Worm (Caenorhabditis elegans): ENCODE results near the gene C03B1.2.
A peak's percentile ranks its signal among the peaks of the same experiment; 100 is the strongest.

C03B1.2 gene

ce11 chrX:6371192-6372116 lies 1.6 kb downstream of the C03B1.2 start:
- TF ChIP-seq rbr-2 (tag; optimal IDR thresholded peaks at IDR 0.05) (peak; percentile 73), hmg-1.1 (GFP tag; IDR thresholded peaks at IDR 0.05) (peak; percentile 90), gei-8 (GFP tag; optimal IDR thresholded peaks at IDR 0.05) (peak; percentile 66), aha-1 (tag) (peak; percentile 92), ceh-20 (GFP tag; IDR thresholded peaks at IDR 0.05) (peak; percentile 46; the same call in 1 of the 2 replicates), daf-16 (GFP tag; optimal IDR thresholded peaks at IDR 0.05) (peak; percentile 69 to 79), daf-16 (tag; optimal IDR thresholded peaks at IDR 0.05) (peak; percentile 54), zfp-3 (GFP tag; conservative IDR thresholded peaks at IDR 0.05) (peak; percentile 66), Y75B8A.6 (GFP tag; IDR thresholded peaks at IDR 0.05) (0 out of 2 replicates have a peak, but pooled peaks have one; percentile 77), dmd-6 (GFP tag; IDR thresholded peaks at IDR 0.05) (peak; percentile 68), madf-9 (GFP tag; conservative IDR thresholded peaks at IDR 0.05) (peak; percentile 73), lsy-2 (tag; optimal IDR thresholded peaks at IDR 0.05) (no peak), daf-19 (GFP tag; conservative IDR thresholded peaks at IDR 0.05) (peak; percentile 86), F26F4.8 (GFP tag; conservative IDR thresholded peaks at IDR 0.05) (peak; percentile 90), madf-5 (GFP tag; IDR thresholded peaks at IDR 0.05) (peak; percentile 78 to 86; a peak in 2 of 4 replicates), duxl-1 (tag; optimal IDR thresholded peaks at IDR 0.05; ENCODE audit: poor library complexity) (peak; percentile 73), hlh-30 (tag; optimal IDR thresholded peaks at IDR 0.05; ENCODE audit: insufficient read depth) (peak; percentile 50), spr-1 (tag; optimal IDR thresholded peaks at IDR 0.05) (peak; percentile 41), D1046.2 (GFP tag; IDR thresholded peaks at IDR 0.05) (peak; percentile 87), nhr-111 (GFP tag; optimal IDR thresholded peaks at IDR 0.05) (peak; percentile 63), ctbp-1 (GFP tag; IDR thresholded peaks at IDR 0.05) (peak; percentile 85), ZK337.2 (GFP tag; IDR thresholded peaks at IDR 0.05) (0 out of 2 replicates have a peak, but pooled peaks have one; percentile 40), nhr-42 (GFP tag; IDR thresholded peaks at IDR 0.05) (0 out of 2 replicates have a peak, but pooled peaks have one; percentile 16), F49E8.2 (tag; optimal IDR thresholded peaks at IDR 0.05; ENCODE audit: borderline replicate concordance) (peak; percentile 50), lin-1 (GFP tag; IDR thresholded peaks at IDR 0.05) (no peak; the same call in 1 of the 2 replicates), Y105C5A.15 (GFP tag; IDR thresholded peaks at IDR 0.05) (peak; percentile 91), sdz-12 (GFP tag; optimal IDR thresholded peaks at IDR 0.05) (peak; percentile 87), mdl-1 (tag; optimal IDR thresholded peaks at IDR 0.05) (no peak), nhr-28 (tag; optimal IDR thresholded peaks at IDR 0.05) (peak; percentile 24), ztf-7 (tag; optimal IDR thresholded peaks at IDR 0.05) (peak; percentile 15), F37D6.2 (tag; optimal IDR thresholded peaks at IDR 0.05) (peak; percentile 40), nhr-77 (tag; optimal IDR thresholded peaks at IDR 0.05) (peak; percentile 26), zip-2 (tag; optimal IDR thresholded peaks at IDR 0.05) (peak; percentile 43), unc-62 (GFP tag; optimal IDR thresholded peaks at IDR 0.05 in 1 of 2) (peak in 1 of 2 experiments; percentile 92), unc-62 (tag; optimal IDR thresholded peaks at IDR 0.05) (no peak), dmd-9 (GFP tag; IDR thresholded peaks at IDR 0.05) (peak; percentile 67; the same call in 1 of the 2 replicates), mdt-29 (GFP tag; IDR thresholded peaks at IDR 0.05) (peak; percentile 48; the same call in 1 of the 2 replicates), nhr-41 (GFP tag; IDR thresholded peaks at IDR 0.05) (peak; percentile 56; the same call in 1 of the 2 replicates), Y5F2A.4 (GFP tag; optimal IDR thresholded peaks at IDR 0.05) (peak; percentile 40), dmd-8 (GFP tag; IDR thresholded peaks at IDR 0.05) (peak; percentile 94), T20F7.1 (GFP tag; optimal IDR thresholded peaks at IDR 0.05) (no peak), tra-1 (GFP tag; IDR thresholded peaks at IDR 0.05) (peak; percentile 80; the same call in 1 of the 2 replicates), F10B5.3 (tag; optimal IDR thresholded peaks at IDR 0.05) (no peak), pha-4 (GFP tag; IDR thresholded peaks at IDR 0.05) (peak; percentile 89), pha-4 (tag; optimal IDR thresholded peaks at IDR 0.05) (no peak), ceh-32 (tag; optimal IDR thresholded peaks at IDR 0.05; ENCODE audit: poor library complexity) (peak; percentile 39), nhr-102 (tag; optimal IDR thresholded peaks at IDR 0.05) (no peak), dve-1 (tag; optimal IDR thresholded peaks at IDR 0.05; ENCODE audit: insufficient read depth) (peak; percentile 54)

Data from whole organism, L4 larva.